Worm (Caenorhabditis elegans) whole organism, dauer: Measurements from ENCODE around the gene F28C10.1.

Source experiments
- unc-62 ChIP-seq: sonication (generic microtip); optimal IDR thresholded peaks from 2 replicates; lab custom pipeline; 2017; ENCODE audit warnings: missing biosample characterization, missing genetic modification reagents, missing genetic modification characterization

F28C10.1 gene

DNA sequence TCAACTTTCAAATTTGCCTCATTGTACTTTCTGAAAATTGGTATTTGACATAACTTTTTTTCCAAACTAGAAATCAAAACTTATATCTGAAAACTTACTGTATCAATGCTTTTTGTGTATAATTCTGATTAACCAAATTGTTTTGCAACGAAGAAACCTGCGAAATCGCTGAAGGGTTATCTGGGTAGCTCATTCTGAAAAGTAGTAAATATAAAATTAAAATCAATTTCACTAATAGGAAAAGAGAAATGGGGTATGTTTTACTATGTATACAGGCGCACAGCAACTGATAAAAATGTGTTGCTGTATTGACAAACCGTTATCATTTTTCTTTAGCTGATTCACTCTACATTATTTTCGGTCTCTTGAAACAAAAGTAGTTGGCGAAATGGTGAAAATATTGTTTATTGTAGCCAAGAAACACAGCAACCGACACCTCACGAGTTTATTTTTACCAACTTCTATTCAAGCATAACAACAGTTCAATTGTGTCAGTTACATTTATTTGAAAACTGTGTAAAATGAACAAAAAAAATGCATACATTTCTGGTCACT is 8.3 kb downstream of the F28C10.1 start, which contains the start of gene F57C12.2:
Gene F57C12.2 (minus strand): TSS at position 218 of the 555 bp plus-strand sequence.
- no peak for TF ChIP-seq unc-62 (GFP tag; lab: Kevin White, UChicago)

DNA sequence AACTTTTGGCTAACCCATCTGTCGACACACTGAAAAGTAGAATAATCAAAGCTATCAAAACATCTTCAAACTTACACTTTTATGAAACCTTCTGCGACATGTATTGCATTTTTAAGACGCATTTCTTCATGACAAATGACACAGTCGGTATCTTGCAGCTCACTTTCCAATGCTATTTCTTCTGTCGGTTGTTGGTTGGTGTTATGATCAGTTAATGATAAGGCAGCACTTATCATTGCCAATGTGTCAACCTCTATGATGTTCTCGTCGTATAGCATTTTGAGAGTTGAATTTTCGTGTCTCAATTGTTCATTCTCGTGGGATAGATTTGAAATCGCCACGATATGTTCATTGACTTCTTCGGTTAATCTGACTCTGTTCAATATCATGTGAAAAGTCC is 10.5 kb downstream of the F28C10.1 start:
- TF ChIP-seq unc-62 (GFP tag; lab: Kevin White, UChicago), result no peak

DNA sequence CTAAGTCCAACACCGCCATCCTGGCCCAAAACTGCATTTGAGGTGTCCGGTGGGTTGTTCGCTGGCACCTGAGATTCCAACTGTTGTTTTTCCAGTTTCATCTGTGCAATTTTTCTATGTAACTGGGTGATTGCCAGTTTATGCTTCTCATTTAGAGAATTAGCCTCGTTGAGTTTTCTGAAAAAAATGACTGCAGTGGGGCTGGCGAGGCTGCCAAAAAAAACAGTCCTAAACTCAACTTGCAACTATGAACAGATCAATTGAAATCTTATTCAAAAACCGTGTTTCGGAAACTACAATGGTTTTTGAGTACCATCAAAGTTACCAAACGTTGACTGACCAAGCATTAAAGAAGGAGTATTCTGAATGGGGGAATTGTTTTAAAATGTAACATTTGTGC is 11.0 kb downstream of the F28C10.1 start, which contains the start of gene F57C12.6:
Gene F57C12.6 (minus strand): TSS at position 101 of the 400 bp plus-strand sequence.
- no peak for TF ChIP-seq unc-62 (GFP tag; lab: Kevin White, UChicago)

DNA sequence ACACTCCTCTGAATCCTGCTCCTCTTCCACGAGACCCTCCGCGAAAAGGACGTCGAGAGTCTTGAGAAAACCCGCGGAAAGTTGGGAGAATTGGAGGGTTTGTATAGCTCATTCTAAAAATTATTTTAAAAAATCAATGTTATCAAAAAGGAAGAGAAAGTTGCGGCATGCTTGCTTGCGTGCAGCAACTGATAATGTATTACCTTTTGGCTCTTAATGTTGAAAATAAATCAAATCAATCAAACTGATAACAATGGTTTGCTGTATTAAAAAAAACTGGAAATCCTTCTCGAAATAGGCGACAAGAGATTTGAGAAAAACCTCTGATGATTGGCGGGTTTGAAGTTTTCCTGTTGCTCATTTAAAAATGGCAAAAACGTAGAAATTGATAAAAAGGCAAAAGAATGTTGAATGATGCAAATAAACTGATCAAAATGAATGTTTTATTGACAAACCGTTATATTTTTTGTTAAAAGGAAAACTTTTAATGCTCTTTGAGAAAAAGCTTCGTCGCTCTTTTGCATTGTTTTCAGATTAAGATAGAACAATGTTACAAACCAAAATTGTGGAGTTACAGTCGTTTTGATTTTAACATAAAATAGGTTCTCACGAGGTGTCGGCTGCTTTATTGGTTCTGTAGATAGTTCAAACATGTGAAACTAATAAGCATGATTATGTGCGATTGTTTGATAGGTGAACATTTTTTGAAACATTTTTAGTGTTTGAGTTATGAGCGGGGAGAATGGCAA is 12.3 kb downstream of the F28C10.1 start:
- no peak for TF ChIP-seq unc-62 (GFP tag; lab: Kevin White, UChicago)

DNA sequence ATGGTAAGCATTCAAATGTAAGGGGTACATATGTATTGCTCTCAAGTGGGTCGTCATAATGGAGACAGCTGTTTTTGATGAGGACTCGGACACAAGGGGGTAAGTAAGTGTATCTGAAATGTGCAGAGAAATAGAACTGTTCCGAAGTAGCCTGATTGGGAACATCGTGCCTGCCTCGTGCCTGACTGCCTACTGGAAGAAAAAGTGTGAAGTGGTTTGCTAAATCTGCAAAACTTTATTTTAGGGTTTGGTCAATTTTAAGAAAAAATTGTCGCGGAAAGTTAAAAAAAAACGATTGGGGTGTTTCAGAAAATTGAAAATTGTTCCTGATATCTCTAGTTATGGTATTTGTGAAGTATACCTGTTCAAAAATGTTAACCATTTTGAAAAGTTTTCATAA is 14.3 kb downstream of the F28C10.1 start, which contains the start of gene hlh-19:
Gene hlh-19 (minus strand): TSS at position 101 of the 400 bp plus-strand sequence.
- TF ChIP-seq unc-62 (GFP tag; lab: Kevin White, UChicago), result no peak

DNA sequence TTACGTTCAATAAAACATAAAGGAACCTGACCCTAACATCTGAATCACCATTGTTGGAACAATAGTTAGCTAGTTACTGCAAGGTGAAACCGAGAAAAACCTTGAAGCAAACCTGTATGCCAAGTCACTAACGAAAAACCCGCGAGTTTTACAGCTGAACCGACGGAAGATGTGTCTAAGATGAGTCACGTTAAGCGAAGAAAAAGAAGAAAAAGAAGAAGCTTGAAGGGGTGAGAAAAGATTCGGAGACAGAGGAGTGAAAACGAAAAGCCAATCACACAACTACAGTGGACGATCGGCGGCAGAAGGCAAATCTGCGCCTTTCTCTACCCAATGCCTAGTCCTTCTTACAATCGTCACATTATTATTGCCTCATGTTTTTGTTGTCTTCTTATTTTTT is 14.9 kb downstream of the F28C10.1 start, which contains the start of gene nas-38:
Gene nas-38 (plus strand): TSS at position 301 of the 400 bp plus-strand sequence.
- TF ChIP-seq unc-62 (GFP tag; lab: Kevin White, UChicago), result no peak

DNA sequence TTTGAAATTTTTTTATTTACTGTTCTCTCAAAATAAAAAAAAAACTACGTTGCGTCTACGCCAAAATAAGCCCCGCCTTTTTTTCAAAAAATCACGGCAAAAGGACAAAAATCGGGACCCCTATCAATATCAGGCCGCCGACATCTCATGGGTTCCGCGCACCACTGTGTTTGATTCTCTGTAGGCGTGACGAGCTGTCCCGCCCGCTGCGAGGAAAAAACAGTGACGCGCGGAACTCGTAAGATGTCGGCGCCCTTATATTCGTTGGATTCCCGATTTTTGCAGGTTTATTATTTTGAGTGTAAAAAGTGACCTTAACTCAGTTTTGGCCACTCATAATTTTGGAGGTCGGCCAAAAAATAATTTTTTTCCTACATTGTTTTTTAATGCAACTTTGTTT is 28.5 kb downstream of the F28C10.1 start:
- TF ChIP-seq unc-62 (GFP tag; lab: Kevin White, UChicago), result no peak

DNA sequence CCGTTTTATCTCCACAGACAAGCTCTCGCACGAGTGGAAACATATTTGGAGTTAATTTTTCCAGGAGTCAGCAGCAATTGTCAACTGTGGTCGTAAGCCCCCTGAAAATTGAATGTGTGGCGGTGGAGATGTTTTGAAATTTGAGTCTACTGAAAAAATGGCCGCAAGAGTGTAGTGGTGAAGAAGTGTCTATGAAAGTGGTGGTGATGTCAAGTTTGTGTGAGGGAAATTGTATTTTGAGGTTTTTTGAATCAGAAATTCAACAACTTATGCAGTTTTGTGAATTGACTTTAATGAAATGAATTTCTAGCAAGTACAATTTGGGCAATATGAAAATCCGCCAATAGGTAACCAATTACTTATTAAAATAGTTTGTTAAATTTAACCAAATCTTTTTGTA is 29.7 kb downstream of the F28C10.1 start, which contains the start of gene mrp-2:
Gene mrp-2 (minus strand): TSS at position 101 of the 400 bp plus-strand sequence.
- no peak for TF ChIP-seq unc-62 (GFP tag; lab: Kevin White, UChicago)

DNA sequence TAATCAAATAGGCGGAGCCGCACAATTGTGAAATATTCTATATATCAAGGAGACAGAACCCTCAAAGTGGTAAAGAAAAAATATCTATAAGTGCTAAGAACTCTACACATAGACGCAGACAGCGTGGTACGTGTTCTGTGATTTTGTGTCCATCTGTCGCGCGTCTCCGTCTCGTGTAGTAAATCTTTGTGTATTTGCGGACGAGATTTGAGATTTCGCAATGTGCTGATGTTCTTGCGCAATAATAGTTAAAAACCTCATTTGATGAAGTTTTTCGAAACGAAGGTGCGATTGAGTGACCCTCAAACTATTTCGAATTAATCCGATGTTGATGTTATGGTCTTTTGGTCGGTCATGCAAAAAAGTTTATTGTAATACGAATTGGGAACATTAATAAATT is 30.4 kb downstream of the F28C10.1 start:
- no peak for TF ChIP-seq unc-62 (GFP tag; lab: Kevin White, UChicago)

DNA sequence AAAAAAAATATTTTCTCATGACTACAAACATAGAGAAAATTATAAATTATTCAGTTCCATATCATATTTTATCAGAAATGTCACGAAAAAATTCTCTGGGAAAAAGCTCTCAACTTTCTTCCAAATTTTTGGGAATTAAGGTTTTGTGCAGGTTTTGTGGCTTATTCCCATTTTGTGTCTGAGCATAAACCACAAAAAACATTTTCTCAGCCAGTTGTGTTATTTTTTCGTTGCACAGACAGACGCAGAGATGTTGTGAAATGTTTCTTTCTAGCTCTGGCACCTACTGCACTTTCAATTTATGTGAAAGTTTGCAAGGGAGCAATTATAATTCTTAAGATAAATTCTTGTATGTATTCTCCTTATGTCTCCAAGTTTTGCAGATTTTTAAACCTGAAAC is 32.2 kb downstream of the F28C10.1 start:
- no peak for TF ChIP-seq unc-62 (GFP tag; lab: Kevin White, UChicago)

DNA sequence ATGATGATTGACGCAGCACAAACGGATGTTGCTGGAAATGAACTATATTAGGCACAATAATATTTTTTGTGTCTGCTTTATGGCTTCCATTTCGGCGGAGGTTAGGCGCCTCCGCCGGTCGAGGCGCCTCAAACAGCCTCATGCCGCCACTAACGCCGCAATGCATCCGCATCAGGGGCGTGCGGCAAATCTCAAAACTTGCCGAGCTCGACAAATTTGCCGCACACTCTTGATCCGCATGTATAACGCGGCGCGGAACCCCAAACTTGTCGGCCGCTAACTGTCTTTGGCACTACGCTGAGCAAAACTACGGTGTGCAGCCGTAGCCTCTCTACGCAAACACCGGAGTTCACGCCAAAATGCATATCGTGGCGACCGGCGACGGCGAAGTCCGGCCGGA is 38.8 kb downstream of the F28C10.1 start:
- no peak for TF ChIP-seq unc-62 (GFP tag; lab: Kevin White, UChicago)

DNA sequence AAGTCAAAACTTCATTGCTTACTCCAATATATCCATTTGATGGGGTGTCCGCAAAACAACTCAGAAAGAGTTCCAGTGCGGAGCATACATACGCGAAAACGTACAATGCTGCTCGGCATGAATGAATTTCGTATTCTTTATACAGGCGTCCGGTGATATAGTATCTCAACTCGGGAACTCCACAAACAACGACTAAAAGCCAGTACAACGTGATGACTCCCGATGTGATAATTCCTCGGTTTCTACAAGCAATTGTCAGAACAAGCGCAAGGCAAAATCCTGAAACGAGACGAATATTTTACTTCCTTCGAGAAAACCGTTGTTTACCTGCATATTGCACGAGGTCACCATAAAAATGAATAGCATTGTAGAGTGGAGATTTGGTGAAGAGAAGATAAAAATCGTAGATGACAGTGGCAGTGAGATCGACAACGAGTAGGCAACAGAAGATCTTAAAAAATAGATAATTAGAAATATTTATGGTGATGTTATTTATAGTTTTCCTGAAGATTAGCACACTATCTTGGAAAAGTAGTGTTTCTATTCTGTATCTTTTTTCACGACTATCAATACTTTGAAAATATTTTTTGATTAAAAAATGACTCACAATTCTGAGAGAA is 42.8 kb downstream of the F28C10.1 start:
- TF ChIP-seq unc-62 (GFP tag; lab: Kevin White, UChicago), result no peak

DNA sequence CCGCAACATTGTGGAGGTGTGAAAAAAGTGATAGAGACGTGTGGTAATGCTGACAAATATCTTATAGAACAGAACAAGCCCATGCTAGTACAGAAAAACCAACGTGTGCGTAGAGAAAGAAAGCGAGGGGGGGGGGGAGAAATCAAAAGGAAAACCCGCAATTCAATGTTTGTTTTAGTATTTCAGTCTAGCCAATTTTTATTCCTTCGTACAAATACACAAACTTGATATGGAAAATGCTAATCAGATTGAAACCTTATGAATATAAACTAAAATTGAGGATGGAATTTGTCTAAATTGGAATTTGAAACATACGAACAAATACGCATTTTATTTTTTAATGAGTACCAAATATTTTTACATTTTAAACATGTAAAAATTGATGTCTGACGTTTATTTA is 44.9 kb downstream of the F28C10.1 start, which contains the start of gene mrp-1:
Gene mrp-1 (minus strand): TSS at position 101 of the 400 bp plus-strand sequence.
- TF ChIP-seq unc-62 (GFP tag; lab: Kevin White, UChicago), result no peak

DNA sequence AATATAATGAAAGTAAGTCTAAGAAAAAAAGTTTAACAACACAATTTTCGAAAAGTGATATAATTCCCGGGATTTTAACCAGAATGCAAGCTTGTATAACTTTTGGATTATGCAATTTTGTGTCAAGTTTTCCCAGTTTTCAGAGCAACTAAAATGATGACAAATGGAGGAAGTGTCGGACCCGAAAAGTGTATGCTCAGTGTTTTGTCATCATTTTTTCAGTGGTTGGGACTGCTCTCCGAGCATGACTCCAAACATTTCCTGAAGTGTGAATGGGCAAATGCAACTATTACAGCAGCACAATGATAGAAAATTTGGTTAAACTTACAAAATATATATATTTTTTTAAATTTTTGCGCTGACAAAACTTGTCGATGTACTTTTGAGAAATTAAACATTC is 48.1 kb downstream of the F28C10.1 start:
- no peak for TF ChIP-seq unc-62 (GFP tag; lab: Kevin White, UChicago)

DNA sequence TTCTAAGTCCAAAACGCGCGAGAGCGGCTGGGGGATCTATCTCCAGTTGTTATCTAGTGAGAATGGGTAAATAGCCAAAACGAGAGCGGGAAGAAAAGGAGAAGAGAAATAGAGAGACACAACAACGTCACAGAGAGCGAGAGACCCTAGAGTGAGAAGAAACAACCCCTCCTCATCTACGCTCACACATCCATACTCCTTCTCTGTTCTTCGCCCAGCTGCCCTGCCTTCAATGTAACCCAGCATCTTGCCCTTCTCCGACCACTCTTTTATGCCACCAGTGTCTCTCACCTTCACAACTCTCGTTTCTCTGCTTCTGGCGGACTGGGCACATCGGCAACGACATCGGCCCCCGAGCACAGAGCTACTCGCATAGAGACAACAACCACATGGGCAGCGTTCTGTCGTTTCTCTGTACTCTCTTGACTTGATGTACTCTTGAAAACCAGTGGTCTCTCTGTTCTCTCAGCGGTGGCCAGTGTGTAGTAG is 50.4 kb downstream of the F28C10.1 start:
- no peak for TF ChIP-seq unc-62 (GFP tag; lab: Kevin White, UChicago)
